Worm (Caenorhabditis elegans): ENCODE results near the gene C05E11.3.

DNA sequence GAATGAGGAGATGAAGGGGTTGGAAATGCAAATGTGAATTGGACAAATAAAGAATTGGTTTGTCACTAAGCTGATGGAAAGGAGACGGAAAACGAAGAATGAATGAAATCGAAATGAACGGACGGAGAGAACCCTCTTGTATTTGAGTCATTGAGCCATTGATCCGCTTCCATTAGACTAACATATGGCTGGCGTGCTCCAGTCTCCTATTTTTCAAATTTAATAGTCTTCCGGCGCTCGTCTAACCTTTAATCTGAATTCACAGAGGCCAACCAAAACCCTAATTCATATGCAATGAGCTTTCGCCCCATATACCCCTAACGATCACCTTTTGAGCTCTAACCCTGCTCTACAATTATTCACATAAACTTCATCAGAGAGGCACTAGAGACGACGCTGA lies 44.0 kb downstream of the C05E11.3 start, which contains the start of gene C46C11.3:
- TF ChIP-seq W03F9.2 (tag; optimal IDR thresholded peaks at IDR 0.05) (no peak), him-1 (tag; optimal IDR thresholded peaks at IDR 0.05) (no peak), dao-5 (tag; optimal IDR thresholded peaks at IDR 0.05) (no peak)

All from whole organism, L4/young adult.